Worm (Caenorhabditis elegans) whole organism, midembryonic: ENCODE results near the gene spex-3.

Experiments used
- T22C8.4 ChIP-seq: fragments of 200-800 bp; sonication (Bioruptor generic); IDR thresholded peaks from 2 replicates; pipeline ENCODE4 v1.3.6; 2022; ENCODE audit warnings: missing genetic modification characterization, missing compliant biosample characterization
- cog-1 ChIP-seq: sonication (generic microtip); optimal IDR thresholded peaks from 2 replicates; lab custom pipeline; 2016; ENCODE audit warnings: missing genetic modification characterization, missing compliant biosample characterization
- flt-1 ChIP-seq: fragments of 200-800 bp; sonication (Bioruptor generic); IDR thresholded peaks from 2 replicates; pipeline ENCODE4 v1.3.6; 2022; ENCODE audit warnings: missing genetic modification characterization, missing compliant biosample characterization
- klf-2 ChIP-seq: fragments of 200-800 bp; sonication (Bioruptor generic); conservative IDR thresholded peaks from 2 replicates; pipeline ENCODE4 v1.3.6; 2022; ENCODE audit warnings: missing genetic modification reagents, missing genetic modification characterization, missing compliant biosample characterization
- med-1 ChIP-seq: sonication (generic microtip); optimal IDR thresholded peaks from 2 replicates; lab custom pipeline; 2017; ENCODE audit warnings: missing genetic modification characterization, mild to moderate bottlenecking, missing compliant biosample characterization, antibody characterized with exemption, missing genetic modification reagents; ENCODE audit not compliant: insufficient read depth
- ref-1 ChIP-seq: fragments of 200-800 bp; sonication (Bioruptor generic); conservative IDR thresholded peaks from 2 replicates; pipeline ENCODE4 v1.3.6; 2022; ENCODE audit warnings: missing genetic modification reagents, missing genetic modification characterization, missing compliant biosample characterization
- tab-1 ChIP-seq: fragments of 200-800 bp; sonication (Bioruptor generic); IDR thresholded peaks from 2 replicates; pipeline ENCODE4 v1.3.6; 2022; ENCODE audit warnings: missing genetic modification characterization, missing compliant biosample characterization
- ztf-23 ChIP-seq: fragments of 200-800 bp; sonication (Bioruptor generic); IDR thresholded peaks from 2 replicates; pipeline ENCODE4 v1.3.6; 2022; ENCODE audit warnings: missing genetic modification reagents, missing genetic modification characterization, missing compliant biosample characterization
- ztf-29 ChIP-seq: fragments of 200-800 bp; sonication (Bioruptor generic); IDR thresholded peaks from 2 replicates; pipeline ENCODE4 v1.3.6; 2022; ENCODE audit warnings: missing genetic modification reagents, missing genetic modification characterization, missing compliant biosample characterization

ce11 chrIII:1661031-1661430, 41.2 kb downstream of the spex-3 start:
- TF ChIP-seq ref-1 (GFP tag; lab: Robert Waterston, UW): no peak
- TF ChIP-seq tab-1 (GFP tag; lab: Robert Waterston, UW): no peak
- no peak for TF ChIP-seq cog-1 (tag; lab: Kevin White, UChicago)
- TF ChIP-seq klf-2: no peak
- no peak for TF ChIP-seq ztf-29 (GFP tag; lab: Robert Waterston, UW)
- no peak for TF ChIP-seq T22C8.4 (GFP tag; lab: Robert Waterston, UW)
- TF ChIP-seq ztf-23 (GFP tag; lab: Robert Waterston, UW): no peak
- TF ChIP-seq med-1: no peak
- no peak for TF ChIP-seq flt-1 (GFP tag; lab: Robert Waterston, UW)
